Worm (Caenorhabditis elegans) whole organism, early embryonic: ENCODE data around the gene sas-6.

Experiments
- F13C5.2 ChIP-seq: sonication (generic microtip); optimal IDR thresholded peaks from 2 replicates; lab custom pipeline; 2017; ENCODE audit warnings: mild to moderate bottlenecking, missing genetic modification characterization, inconsistent platforms, missing compliant biosample characterization
- aly-1 ChIP-seq: sonication (generic microtip); optimal IDR thresholded peaks from 2 replicates; lab custom pipeline; 2016; ENCODE audit warnings: missing genetic modification characterization, missing compliant biosample characterization
- ama-1 ChIP-seq: fragments of 150-350 bp; optimal IDR thresholded peaks from 2 replicates; lab custom pipeline; 2014
- ceh-13 ChIP-seq: fragments of 200-800 bp; sonication (Bioruptor generic); optimal IDR thresholded peaks from 2 replicates; lab custom pipeline; 2018; ENCODE audit warnings: mild to moderate bottlenecking, missing genetic modification characterization, missing compliant biosample characterization
- ceh-36 ChIP-seq: sonication (generic microtip); optimal IDR thresholded peaks from 2 replicates; lab custom pipeline; 2016; ENCODE audit warnings: missing genetic modification characterization, inconsistent platforms, missing compliant biosample characterization
- flt-1 ChIP-seq: fragments of 200-800 bp; sonication (Bioruptor generic); IDR thresholded peaks from 2 replicates; pipeline ENCODE4 v1.3.6; 2022; ENCODE audit warnings: missing genetic modification characterization, missing compliant biosample characterization
- hnd-1 ChIP-seq: sonication (generic microtip); optimal IDR thresholded peaks from 2 replicates; lab custom pipeline; 2016; ENCODE audit warnings: missing genetic modification characterization, missing compliant biosample characterization
- scrt-1 ChIP-seq: fragments of 200-800 bp; sonication (Bioruptor generic); IDR thresholded peaks from 2 replicates; pipeline ENCODE4 v1.3.6; 2022; ENCODE audit warnings: missing genetic modification characterization, missing compliant biosample characterization
- sea-1 ChIP-seq: fragments of 200-800 bp; sonication (Bioruptor generic); conservative IDR thresholded peaks from 2 replicates; pipeline ENCODE4 v1.3.6; 2022; ENCODE audit warnings: missing genetic modification characterization, missing compliant biosample characterization
- tbx-37 ChIP-seq: fragments of 200-800 bp; sonication (Bioruptor generic); conservative IDR thresholded peaks from 2 replicates; pipeline ENCODE4 v1.3.6; 2022; ENCODE audit warnings: missing genetic modification reagents, missing genetic modification characterization, missing compliant biosample characterization
- tra-4 ChIP-seq: sonication (generic microtip); optimal IDR thresholded peaks from 2 replicates; lab custom pipeline; 2017; ENCODE audit warnings: missing genetic modification characterization, missing compliant biosample characterization

DNA sequence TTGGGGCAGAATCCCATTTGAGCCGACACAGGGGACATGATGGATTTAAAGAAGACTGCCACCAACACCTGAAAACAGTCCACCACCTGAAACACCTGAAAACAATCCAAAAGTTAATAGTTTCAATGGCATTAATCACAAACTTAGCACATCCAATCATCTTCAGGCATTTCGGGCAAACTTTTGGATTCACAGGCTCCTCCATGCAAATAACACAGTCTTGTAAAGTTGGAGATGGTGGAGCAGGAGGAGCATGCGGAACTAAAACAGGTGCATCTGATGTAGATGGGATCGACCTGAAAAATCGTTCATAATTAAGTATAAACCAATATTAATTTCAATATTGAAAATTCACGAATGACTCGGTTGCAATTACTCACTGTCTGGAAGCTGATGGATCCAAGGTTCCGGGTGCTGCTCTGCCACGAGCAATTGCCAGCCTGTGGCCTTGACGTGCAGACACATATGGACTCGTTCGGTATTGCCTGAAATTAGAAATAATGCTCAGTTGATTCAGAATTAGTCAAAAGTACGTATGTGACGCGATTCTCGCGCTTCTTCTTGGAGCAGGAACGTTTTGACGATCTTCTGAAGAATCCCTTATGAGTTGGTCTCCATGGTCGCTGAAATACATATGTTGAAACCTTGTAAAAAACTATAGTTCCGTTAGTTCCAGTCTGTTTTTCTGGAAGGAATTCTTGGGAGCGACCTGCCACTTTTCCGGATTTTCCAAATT, 46.0 kb upstream of the sas-6 start:
- TF ChIP-seq sea-1 (GFP tag; lab: Robert Waterston, UW), result no peak
- no peak for TF ChIP-seq ceh-36 (tag; lab: Kevin White, UChicago)
- TF ChIP-seq hnd-1, result no peak
- no peak for TF ChIP-seq ama-1
- no peak for TF ChIP-seq ceh-13 (GFP tag; lab: Kevin White, UChicago)
- no peak for TF ChIP-seq tbx-37 (GFP tag; lab: Robert Waterston, UW)
- no peak for TF ChIP-seq F13C5.2
- TF ChIP-seq scrt-1 (GFP tag; lab: Robert Waterston, UW), result no peak
- no peak for TF ChIP-seq flt-1 (GFP tag; lab: Robert Waterston, UW)
- no peak for TF ChIP-seq aly-1 (tag; lab: Kevin White, UChicago)
- no peak for TF ChIP-seq tra-4 (tag; lab: Kevin White, UChicago)
